Fruit fly (Drosophila melanogaster): ENCODE data around the gene mbo.

DNA sequence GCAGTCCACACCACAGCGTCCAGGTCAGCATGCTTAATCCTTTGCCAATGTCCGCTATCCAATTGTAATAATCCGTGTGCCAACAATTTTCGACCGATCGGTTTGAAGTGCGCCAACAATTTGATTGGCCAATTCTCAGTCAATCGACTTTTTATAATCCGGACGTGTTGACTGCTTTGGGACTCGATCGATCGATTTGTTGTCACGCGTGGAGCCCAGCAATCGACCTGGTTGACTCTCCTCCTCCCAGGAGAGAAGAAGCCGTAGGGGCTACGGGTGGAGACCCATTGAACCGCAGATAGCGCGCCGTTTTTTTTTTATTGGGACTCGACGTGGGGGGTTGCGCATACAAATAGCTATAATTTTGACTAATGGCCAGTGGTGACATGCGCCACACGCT is 2.4 kb upstream of the mbo start, which contains the start of gene Cyp313a4:
- TF ChIP-seq hkb (optimal IDR thresholded peaks at IDR 0.05) (no peak), hkb (GFP tag; IDR thresholded peaks at IDR 0.05) (no peak), HmgZ (tag; optimal IDR thresholded peaks at IDR 0.05) (no peak), psq (GFP tag; optimal IDR thresholded peaks at IDR 0.05) (no peak), kah (GFP tag; optimal IDR thresholded peaks at IDR 0.05) (no peak), NK7.1 (GFP tag; optimal IDR thresholded peaks at IDR 0.05) (no peak), insv (GFP tag; optimal IDR thresholded peaks at IDR 0.05) (no peak), ab (GFP tag; optimal IDR thresholded peaks at IDR 0.05) (no peak), Dad (GFP tag; optimal IDR thresholded peaks at IDR 0.05) (no peak), gce (GFP tag; IDR thresholded peaks at IDR 0.05) (no peak), pzg (GFP tag; optimal IDR thresholded peaks at IDR 0.05) (no peak), twi (tag; optimal IDR thresholded peaks at IDR 0.05) (no peak)
